Worm (Caenorhabditis elegans) whole organism, L4 larva: Measurements from ENCODE around the gene C06E4.5.

Experiments
- F37D6.2 ChIP-seq: sonication (generic microtip); optimal IDR thresholded peaks from 2 replicates; lab custom pipeline; 2016; ENCODE audit warnings: mild to moderate bottlenecking, missing genetic modification characterization, missing compliant biosample characterization
- T26A8.4 ChIP-seq: fragments of 200-800 bp; sonication (Bioruptor generic); IDR thresholded peaks from 2 replicates; pipeline ENCODE4 v1.3.6; 2022; ENCODE audit warnings: missing genetic modification characterization, missing compliant biosample characterization
- Y5F2A.4 ChIP-seq: fragments of 200-800 bp; sonication (Bioruptor generic); optimal IDR thresholded peaks from 2 replicates; lab custom pipeline; 2018; ENCODE audit warnings: mild to moderate bottlenecking, missing genetic modification characterization, missing compliant biosample characterization
- Y75B8A.6 ChIP-seq: fragments of 200-800 bp; sonication (Bioruptor generic); IDR thresholded peaks from 2 replicates; pipeline ENCODE4 v1.3.6; 2022; ENCODE audit warnings: missing genetic modification reagents, missing genetic modification characterization, missing compliant biosample characterization
- ZK546.5 ChIP-seq, 2 experiments: sonication (generic microtip); optimal IDR thresholded peaks; 2 replicates each; lab custom pipeline; 2017; ENCODE audit warnings: missing biosample characterization in 2 of 2, missing genetic modification characterization in 2 of 2
- aha-1 ChIP-seq: fragments of 150-350 bp; peaks from one replicate; lab custom pipeline; 2014; ENCODE audit warnings: missing biosample characterization, missing genetic modification characterization
- cey-2 ChIP-seq: sonication (generic microtip); optimal IDR thresholded peaks from 3 replicates; lab custom pipeline; 2017; ENCODE audit warnings: missing genetic modification characterization, mild to moderate bottlenecking, missing compliant biosample characterization, antibody characterized with exemption, borderline replicate concordance; ENCODE audit not compliant: insufficient read depth
- daf-12 ChIP-seq: fragments of 150-350 bp; optimal IDR thresholded peaks from 2 replicates; lab custom pipeline; 2014; ENCODE audit warnings: missing biosample characterization, missing genetic modification reagents, missing genetic modification characterization
- daf-16 ChIP-seq, 3 experiments: sonication (generic microtip); optimal IDR thresholded peaks; 2 replicates each; lab custom pipeline; 2016 to 2017; ENCODE audit warnings: missing genetic modification characterization in 3 of 3, missing genetic modification reagents in 3 of 3, mild to moderate bottlenecking in 2 of 3, missing compliant biosample characterization in 2 of 3, missing biosample characterization in 1 of 3, moderate library complexity in 1 of 3
- dmd-6 ChIP-seq: fragments of 200-800 bp; sonication (Bioruptor generic); IDR thresholded peaks from 2 replicates; pipeline ENCODE4 v1.3.6; 2022; ENCODE audit warnings: missing genetic modification reagents, missing genetic modification characterization, missing compliant biosample characterization
- dmd-9 ChIP-seq: fragments of 200-800 bp; sonication (Bioruptor generic); IDR thresholded peaks from 2 replicates; pipeline ENCODE4 v1.3.6; 2022; ENCODE audit warnings: missing genetic modification reagents, missing genetic modification characterization, missing compliant biosample characterization
- dve-1 ChIP-seq: sonication (generic microtip); optimal IDR thresholded peaks from 2 replicates; lab custom pipeline; 2017; ENCODE audit warnings: antibody characterized with exemption, mild to moderate bottlenecking, missing genetic modification characterization, missing compliant biosample characterization; ENCODE audit not compliant: insufficient read depth
- egl-43 ChIP-seq: fragments of 200-800 bp; sonication (Bioruptor generic); IDR thresholded peaks from 2 replicates; pipeline ENCODE4 v1.3.6; 2022; ENCODE audit warnings: missing genetic modification reagents, missing genetic modification characterization, missing compliant biosample characterization
- fkh-10 ChIP-seq: fragments of 150-350 bp; optimal IDR thresholded peaks from 2 replicates; lab custom pipeline; 2014; ENCODE audit warnings: missing biosample characterization, missing genetic modification reagents, missing genetic modification characterization
- hlh-11 ChIP-seq: fragments of 200-800 bp; sonication (Bioruptor generic); optimal IDR thresholded peaks from 2 replicates; lab custom pipeline; 2018; ENCODE audit warnings: mild to moderate bottlenecking, missing genetic modification characterization, missing compliant biosample characterization
- hlh-30 ChIP-seq: sonication (generic microtip); optimal IDR thresholded peaks from 2 replicates; lab custom pipeline; 2017; ENCODE audit warnings: antibody characterized with exemption, mild to moderate bottlenecking, missing genetic modification characterization, missing compliant biosample characterization; ENCODE audit not compliant: insufficient read depth
- hmg-1.1 ChIP-seq: fragments of 200-800 bp; sonication (Bioruptor generic); IDR thresholded peaks from 2 replicates; pipeline ENCODE4 v1.3.6; 2022; ENCODE audit warnings: missing genetic modification reagents, missing genetic modification characterization, missing compliant biosample characterization
- lim-7 ChIP-seq: fragments of 200-800 bp; sonication (Bioruptor generic); IDR thresholded peaks from 2 replicates; pipeline ENCODE4 v1.3.6; 2022; ENCODE audit warnings: missing genetic modification characterization, missing compliant biosample characterization
- lin-1 ChIP-seq: fragments of 200-800 bp; sonication (Bioruptor generic); IDR thresholded peaks from 2 replicates; pipeline ENCODE4 v1.3.6; 2022; ENCODE audit warnings: missing genetic modification reagents, missing genetic modification characterization, missing compliant biosample characterization
- lin-39 ChIP-seq: fragments of 150-350 bp; optimal IDR thresholded peaks from 2 replicates; lab custom pipeline; 2014; ENCODE audit warnings: missing biosample characterization, missing genetic modification reagents, missing genetic modification characterization
- lsy-2 ChIP-seq, 2 experiments: fragments of 150-350 bp in 1 of 2; sonication (generic microtip) in 1 of 2; optimal IDR thresholded peaks; 2 replicates each; lab custom pipeline; 2014 to 2017; ENCODE audit warnings: missing biosample characterization in 2 of 2, missing genetic modification characterization in 2 of 2
- madf-9 ChIP-seq: fragments of 200-800 bp; sonication (Bioruptor generic); conservative IDR thresholded peaks from 2 replicates; pipeline ENCODE4 v1.3.6; 2022; ENCODE audit warnings: missing genetic modification reagents, missing genetic modification characterization, missing compliant biosample characterization
- mdl-1 ChIP-seq, 2 experiments: fragments of 150-350 bp in 1 of 2; sonication (generic microtip) in 1 of 2; optimal IDR thresholded peaks; 2 replicates each; lab custom pipeline; 2014 to 2017; ENCODE audit warnings: missing biosample characterization in 2 of 2, missing genetic modification characterization in 2 of 2
- mep-1 ChIP-seq: fragments of 150-350 bp; sonication (generic microtip); optimal IDR thresholded peaks from 3 replicates; lab custom pipeline; 2014; ENCODE audit warnings: missing biosample characterization, missing genetic modification characterization
- mes-2 ChIP-seq: sonication (generic microtip); optimal IDR thresholded peaks from 2 replicates; lab custom pipeline; 2016; ENCODE audit warnings: missing genotype, mild to moderate bottlenecking, missing genetic modification characterization, missing compliant biosample characterization; ENCODE audit not compliant: poor library complexity, severe bottlenecking
- mxl-2 ChIP-seq: fragments of 200-800 bp; sonication (Bioruptor generic); conservative IDR thresholded peaks from 2 replicates; pipeline ENCODE4 v1.3.6; 2022; ENCODE audit warnings: missing genetic modification reagents, missing genetic modification characterization, missing compliant biosample characterization
- nhr-11 ChIP-seq: fragments of 150-350 bp; optimal IDR thresholded peaks from 2 replicates; lab custom pipeline; 2014; ENCODE audit warnings: missing biosample characterization, missing genetic modification characterization
- nhr-111 ChIP-seq: fragments of 200-800 bp; sonication (Bioruptor generic); optimal IDR thresholded peaks from 2 replicates; lab custom pipeline; 2018; ENCODE audit warnings: mild to moderate bottlenecking, missing genetic modification characterization, missing compliant biosample characterization
- nhr-28 ChIP-seq: fragments of 150-350 bp; optimal IDR thresholded peaks from 2 replicates; lab custom pipeline; 2014; ENCODE audit warnings: missing biosample characterization, missing genetic modification characterization
- nhr-42 ChIP-seq: fragments of 200-800 bp; sonication (Bioruptor generic); IDR thresholded peaks from 2 replicates; pipeline ENCODE4 v1.3.6; 2022; ENCODE audit warnings: missing genetic modification characterization, missing compliant biosample characterization
- nhr-6 ChIP-seq: fragments of 150-350 bp; optimal IDR thresholded peaks from 2 replicates; lab custom pipeline; 2014; ENCODE audit warnings: missing biosample characterization, missing genetic modification characterization
- php-3 ChIP-seq: fragments of 200-800 bp; sonication (Bioruptor generic); IDR thresholded peaks from 2 replicates; pipeline ENCODE4 v1.3.6; 2022; ENCODE audit warnings: missing genetic modification reagents, missing genetic modification characterization, missing compliant biosample characterization
- pqm-1 ChIP-seq: sonication (generic microtip); optimal IDR thresholded peaks from 2 replicates; lab custom pipeline; 2017; ENCODE audit warnings: missing biosample characterization, missing genetic modification characterization
- rbr-2 ChIP-seq: sonication (generic microtip); optimal IDR thresholded peaks from 2 replicates; lab custom pipeline; 2016; ENCODE audit warnings: missing genotype, missing genetic modification characterization, missing compliant biosample characterization
- saeg-2 ChIP-seq: fragments of 200-800 bp; sonication (Bioruptor generic); IDR thresholded peaks from 2 replicates; pipeline ENCODE4 v1.3.6; 2022; ENCODE audit warnings: missing genetic modification reagents, missing genetic modification characterization, missing compliant biosample characterization
- unc-130 ChIP-seq: sonication (generic microtip); optimal IDR thresholded peaks from 2 replicates; lab custom pipeline; 2016; ENCODE audit warnings: missing genetic modification reagents, missing genetic modification characterization, missing compliant biosample characterization
- unc-62 ChIP-seq, 3 experiments: fragments of 150-350 bp in 1 of 3; sonication (generic microtip); optimal IDR thresholded peaks in 2 of 3; peaks in 1 of 3; 1 replicate in 1 of 3; 2 replicates in 2 of 3; lab custom pipeline; 2014 to 2017; ENCODE audit warnings: missing biosample characterization in 3 of 3, missing genetic modification characterization in 3 of 3, missing genetic modification reagents in 3 of 3, missing genotype in 1 of 3
- zfp-2 ChIP-seq: sonication (generic microtip); optimal IDR thresholded peaks from 2 replicates; lab custom pipeline; 2016; ENCODE audit warnings: mild to moderate bottlenecking, missing genetic modification characterization, missing compliant biosample characterization
- zfp-3 ChIP-seq: fragments of 200-800 bp; sonication (Bioruptor generic); conservative IDR thresholded peaks from 2 replicates; pipeline ENCODE4 v1.3.6; 2022; ENCODE audit warnings: missing genetic modification reagents, missing genetic modification characterization, missing compliant biosample characterization

Gene C06E4.5

DNA sequence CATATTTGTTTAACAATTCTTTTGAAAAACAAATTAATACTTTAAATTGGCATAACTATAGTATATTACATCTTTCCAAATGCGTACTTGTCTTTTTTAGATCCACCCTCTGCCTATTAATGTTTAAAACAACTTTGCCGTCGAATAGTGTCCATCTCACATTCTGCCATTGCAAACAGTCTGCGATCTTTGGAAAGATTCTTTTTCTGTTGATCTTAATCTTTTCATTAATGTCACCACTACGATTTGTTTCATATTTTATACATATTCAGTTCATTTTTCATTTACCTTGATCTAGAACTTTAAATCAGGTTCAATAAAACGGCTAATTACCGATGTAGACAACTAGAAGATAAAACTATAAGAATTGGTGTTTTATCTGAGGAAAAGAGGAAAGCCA lies 20.2 kb upstream of the C06E4.5 start:
- TF ChIP-seq hmg-1.1: no peak
- TF ChIP-seq aha-1 (tag; lab: Kevin White, UChicago): peak; percentile 42
- TF ChIP-seq, all 104 proteins: peak for 1

DNA sequence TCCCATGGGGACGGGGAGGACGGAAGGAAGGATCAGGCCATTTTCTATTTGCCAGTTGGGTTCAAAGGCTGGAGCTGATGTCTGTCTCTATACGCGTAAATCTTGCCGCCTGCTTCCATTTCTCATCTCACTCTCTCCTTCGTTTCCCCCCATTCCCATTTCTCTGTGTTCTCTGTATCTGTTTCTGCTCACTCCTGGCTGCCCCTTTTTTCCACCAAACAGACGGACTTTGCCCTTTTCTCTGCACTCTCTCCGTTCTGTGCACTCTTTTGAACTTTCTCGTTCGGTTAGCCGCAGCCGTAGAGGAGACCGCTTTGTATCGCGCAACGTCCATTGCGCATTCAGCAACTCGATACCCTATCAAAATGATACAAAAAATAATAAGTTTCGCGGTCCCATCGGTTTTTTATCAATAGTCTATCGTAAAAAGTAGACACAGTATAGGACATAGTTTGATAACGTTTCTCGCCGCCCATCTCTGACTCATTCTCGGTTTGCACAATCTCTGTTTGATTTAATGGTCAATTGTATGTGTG lies 19.3 kb upstream of the C06E4.5 start:
- TF ChIP-seq cey-2 (tag; lab: Kevin White, UChicago): no peak
- no peak for TF ChIP-seq zfp-2 (tag; lab: Kevin White, UChicago)
- TF ChIP-seq daf-12 (tag; lab: Kevin White, UChicago): no peak
- 0 out of 2 replicates have a peak, but pooled peaks have one; percentile 43 for TF ChIP-seq nhr-42 (GFP tag; lab: Robert Waterston, UW)
- TF ChIP-seq nhr-6 (tag; lab: Kevin White, UChicago): no peak
- TF ChIP-seq mxl-2 (GFP tag; lab: Robert Waterston, UW): no peak
- peak; percentile 28 for TF ChIP-seq aha-1 (tag; lab: Kevin White, UChicago)
- TF ChIP-seq lsy-2 (tag; optimal IDR thresholded peaks at IDR 0.05; lab: Kevin White, UChicago): peak; percentile 9 to 56
- peak; percentile 75 for TF ChIP-seq egl-43 (GFP tag; lab: Robert Waterston, UW)
- no peak for TF ChIP-seq lin-39 (tag; lab: Kevin White, UChicago)
- TF ChIP-seq F37D6.2 (tag; lab: Kevin White, UChicago): peak; percentile 4
- 0 out of 2 replicates have a peak, but pooled peaks have one; percentile 22 for TF ChIP-seq madf-9 (GFP tag; lab: Robert Waterston, UW)
- no peak for TF ChIP-seq Y5F2A.4 (GFP tag; lab: Kevin White, UChicago)
- peak; percentile 56 for TF ChIP-seq fkh-10
- TF ChIP-seq dve-1 (tag; lab: Kevin White, UChicago): peak; percentile 78
- peak; percentile 69; the same call in 1 of the 2 replicates for TF ChIP-seq dmd-6 (GFP tag; lab: Robert Waterston, UW)
- 0 out of 2 replicates have a peak, but pooled peaks have one; percentile 41 for TF ChIP-seq T26A8.4 (GFP tag; lab: Robert Waterston, UW)
- TF ChIP-seq hmg-1.1: peak; percentile 80
- TF ChIP-seq unc-130: no peak
- TF ChIP-seq dmd-9 (GFP tag; lab: Robert Waterston, UW): no peak
- TF ChIP-seq lin-1 (GFP tag; lab: Robert Waterston, UW): peak; percentile 46; the same call in 1 of the 2 replicates
- TF ChIP-seq Y75B8A.6 (GFP tag; lab: Robert Waterston, UW): no peak
- TF ChIP-seq nhr-28 (tag; lab: Kevin White, UChicago): peak; percentile 89
- TF ChIP-seq unc-62 (GFP tag; optimal IDR thresholded peaks at IDR 0.05 in 1 of 2; lab: Kevin White, UChicago): peak in 1 of 2 experiments; percentile 63
- TF ChIP-seq unc-62 (tag; optimal IDR thresholded peaks at IDR 0.05; lab: Kevin White, UChicago): no peak
- peak; percentile 64 for TF ChIP-seq rbr-2 (tag; lab: Kevin White, UChicago)
- no peak for TF ChIP-seq saeg-2 (GFP tag; lab: Robert Waterston, UW)
- TF ChIP-seq ZK546.5 (tag; optimal IDR thresholded peaks at IDR 0.05; lab: Kevin White, UChicago): no peak
- peak; percentile 96 for TF ChIP-seq pqm-1 (tag; lab: Kevin White, UChicago)
- TF ChIP-seq mes-2: peak; percentile 38
- TF ChIP-seq mep-1: peak; percentile 71
- peak; percentile 62; the same call in 1 of the 2 replicates for TF ChIP-seq php-3 (GFP tag; lab: Robert Waterston, UW)
- peak in 1 of 2 experiments; percentile 43 for TF ChIP-seq daf-16 (GFP tag; optimal IDR thresholded peaks at IDR 0.05; lab: Kevin White, UChicago)
- peak; percentile 18 for TF ChIP-seq daf-16 (tag; optimal IDR thresholded peaks at IDR 0.05; lab: Kevin White, UChicago)
- TF ChIP-seq nhr-11: peak; percentile 57
- TF ChIP-seq lim-7 (GFP tag; lab: Robert Waterston, UW): 0 out of 2 replicates have a peak, but pooled peaks have one; percentile 27
- no peak for TF ChIP-seq nhr-111 (GFP tag; lab: Kevin White, UChicago)
- peak; percentile 77 for TF ChIP-seq hlh-11 (tag; lab: Kevin White, UChicago)
- peak; percentile 16 for TF ChIP-seq hlh-30 (tag; lab: Kevin White, UChicago)
- peak in 1 of 2 experiments; percentile 19 for TF ChIP-seq mdl-1 (tag; optimal IDR thresholded peaks at IDR 0.05; lab: Kevin White, UChicago)
- no peak for TF ChIP-seq zfp-3 (GFP tag; lab: Robert Waterston, UW)
